Fruit fly (Drosophila melanogaster) whole organism, embryonic: ENCODE data around the gene wapl.

Source experiments
- Ada2b ChIP-seq: fragments of 200-800 bp; sonication (Bioruptor generic); IDR thresholded peaks from 2 replicates; pipeline ENCODE4 v1.3.6; 2022; ENCODE audit warnings: missing biosample characterization, missing genetic modification characterization
- Adf1 ChIP-seq: fragments of 200-800 bp; sonication (Bioruptor generic); IDR thresholded peaks from 2 replicates; pipeline ENCODE4 v1.3.6; 2022; ENCODE audit warnings: missing biosample characterization, missing genetic modification characterization
- B-H2 ChIP-seq: fragments of 200-800 bp; sonication (Bioruptor generic); optimal IDR thresholded peaks from 2 replicates; lab custom pipeline; 2018; ENCODE audit warnings: missing biosample characterization, mild to moderate bottlenecking, missing genetic modification characterization
- CG12659 ChIP-seq: fragments of 200-800 bp; sonication (Bioruptor generic); optimal IDR thresholded peaks from 3 replicates; lab custom pipeline; 2017; ENCODE audit warnings: mild to moderate bottlenecking, missing biosample characterization, missing genetic modification reagents, missing genetic modification characterization
- CG12769 ChIP-seq: fragments of 200-800 bp; sonication (Bioruptor generic); optimal IDR thresholded peaks from 2 replicates; lab custom pipeline; 2019; ENCODE audit warnings: missing biosample characterization, mild to moderate bottlenecking, missing genetic modification characterization, moderate library complexity
- CG14014 ChIP-seq: fragments of 200-800 bp; sonication (Bioruptor generic); IDR thresholded peaks from 2 replicates; pipeline ENCODE4 v1.3.6; 2022; ENCODE audit warnings: missing biosample characterization, missing genetic modification characterization
- CG15269 ChIP-seq: fragments of 200-800 bp; sonication (Bioruptor generic); optimal IDR thresholded peaks from 2 replicates; lab custom pipeline; 2018; ENCODE audit warnings: missing biosample characterization, mild to moderate bottlenecking, missing genetic modification characterization, moderate library complexity
- CG15514 ChIP-seq: fragments of 200-800 bp; sonication (Bioruptor generic); optimal IDR thresholded peaks from 3 replicates; lab custom pipeline; 2017; ENCODE audit warnings: missing biosample characterization, missing genetic modification characterization, mild to moderate bottlenecking, moderate library complexity, missing genetic modification reagents
- CG17612 ChIP-seq: fragments of 200-800 bp; sonication (Bioruptor generic); IDR thresholded peaks from 2 replicates; pipeline ENCODE4 v1.3.6; 2022; ENCODE audit warnings: missing biosample characterization, missing genetic modification characterization
- CG18011 ChIP-seq: fragments of 200-800 bp; sonication (Bioruptor generic); optimal IDR thresholded peaks from 2 replicates; lab custom pipeline; 2017; ENCODE audit warnings: missing biosample characterization, missing genetic modification characterization, mild to moderate bottlenecking, moderate library complexity, missing genotype
- CG2875 ChIP-seq: fragments of 200-800 bp; sonication (Bioruptor generic); optimal IDR thresholded peaks from 2 replicates; lab custom pipeline; 2017; ENCODE audit warnings: missing biosample characterization, mild to moderate bottlenecking, missing genetic modification characterization, missing genetic modification reagents
- CG3163 ChIP-seq: fragments of 200-800 bp; sonication (Bioruptor generic); optimal IDR thresholded peaks from 3 replicates; lab custom pipeline; 2016; ENCODE audit warnings: missing biosample characterization, missing genetic modification characterization
- CG32532 ChIP-seq: fragments of 200-800 bp; sonication (Bioruptor generic); IDR thresholded peaks from 2 replicates; pipeline ENCODE4 v1.3.6; 2022; ENCODE audit warnings: missing biosample characterization, missing genetic modification characterization
- CG3281 ChIP-seq: fragments of 200-800 bp; sonication (Bioruptor generic); optimal IDR thresholded peaks from 3 replicates; lab custom pipeline; 2017; ENCODE audit warnings: missing biosample characterization, mild to moderate bottlenecking, missing genetic modification characterization
- CG34376 ChIP-seq: fragments of 200-800 bp; sonication (Bioruptor generic); optimal IDR thresholded peaks from 2 replicates; lab custom pipeline; 2018; ENCODE audit warnings: missing biosample characterization, mild to moderate bottlenecking, missing genetic modification characterization
- CG3995 ChIP-seq: fragments of 200-800 bp; sonication (Bioruptor generic); optimal IDR thresholded peaks from 3 replicates; lab custom pipeline; 2016; ENCODE audit warnings: missing biosample characterization, missing genetic modification characterization
- CG42726 ChIP-seq: fragments of 200-800 bp; sonication (Bioruptor generic); IDR thresholded peaks from 2 replicates; pipeline ENCODE4 v1.3.6; 2022; ENCODE audit warnings: missing biosample characterization, missing genetic modification characterization; ENCODE audit not compliant: partially characterized antibody
- CG8281 ChIP-seq: fragments of 200-800 bp; sonication (Bioruptor generic); optimal IDR thresholded peaks from 2 replicates; lab custom pipeline; 2018; ENCODE audit warnings: missing biosample characterization, mild to moderate bottlenecking, missing genetic modification characterization, moderate library complexity
- CG8944 ChIP-seq: fragments of 200-800 bp; sonication (Bioruptor generic); optimal IDR thresholded peaks from 3 replicates; lab custom pipeline; 2016; ENCODE audit warnings: missing biosample characterization, missing genetic modification characterization
- Fer1 ChIP-seq: fragments of 200-800 bp; sonication (Bioruptor generic); optimal IDR thresholded peaks from 2 replicates; lab custom pipeline; 2017; ENCODE audit warnings: missing biosample characterization, mild to moderate bottlenecking, missing genetic modification characterization
- HLHmδ ChIP-seq: fragments of 200-800 bp; sonication (Bioruptor generic); optimal IDR thresholded peaks from 2 replicates; lab custom pipeline; 2018; ENCODE audit warnings: missing biosample characterization, mild to moderate bottlenecking, missing genetic modification characterization, moderate library complexity
- Hand ChIP-seq: fragments of 200-800 bp; sonication (Bioruptor generic); optimal IDR thresholded peaks from 2 replicates; lab custom pipeline; 2017; ENCODE audit warnings: mild to moderate bottlenecking, missing biosample characterization, missing genetic modification reagents, missing genetic modification characterization
- HmgZ ChIP-seq: fragments of 200-800 bp; sonication (Bioruptor generic); optimal IDR thresholded peaks from 2 replicates; lab custom pipeline; 2018; ENCODE audit warnings: missing biosample characterization, mild to moderate bottlenecking, missing genetic modification characterization
- Hmr ChIP-seq: fragments of 200-800 bp; sonication (Bioruptor generic); optimal IDR thresholded peaks from 3 replicates; lab custom pipeline; 2017; ENCODE audit warnings: mild to moderate bottlenecking, missing biosample characterization, missing genetic modification reagents, missing genetic modification characterization
- Hr78 ChIP-seq, 2 experiments: fragments of 200-800 bp in 1 of 2; fragments of >200 bp in 1 of 2; sonication (Bioruptor generic) in 1 of 2; optimal IDR thresholded peaks; 2 replicates each; lab custom pipeline; 2017 to 2019; ENCODE audit warnings: missing biosample characterization in 2 of 2, missing genetic modification characterization in 2 of 2, mild to moderate bottlenecking in 1 of 2, moderate library complexity in 1 of 2
- Myb ChIP-seq: fragments of 200-800 bp; sonication (Bioruptor generic); optimal IDR thresholded peaks from 2 replicates; lab custom pipeline; 2016; ENCODE audit warnings: missing biosample characterization, missing genetic modification characterization
- Optix ChIP-seq: fragments of 200-800 bp; sonication (Bioruptor generic); IDR thresholded peaks from 3 replicates; pipeline ENCODE4 v1.3.6; 2022; ENCODE audit warnings: missing biosample characterization, missing genetic modification characterization
- Pdp1 ChIP-seq, 2 experiments: fragments of 200-800 bp; sonication (Bioruptor generic); optimal IDR thresholded peaks; 3 replicates each; lab custom pipeline; 2016; ENCODE audit warnings: missing biosample characterization in 2 of 2, missing genetic modification characterization in 2 of 2, mild to moderate bottlenecking in 1 of 2, moderate library complexity in 1 of 2
- Sox100B ChIP-seq: fragments of 200-800 bp; sonication (Bioruptor generic); optimal IDR thresholded peaks from 3 replicates; lab custom pipeline; 2018; ENCODE audit warnings: missing biosample characterization, mild to moderate bottlenecking, missing genetic modification characterization
- chinmo ChIP-seq: fragments of 200-800 bp; sonication (Bioruptor generic); IDR thresholded peaks from 4 replicates; pipeline ENCODE4 v1.3.6; 2022; ENCODE audit warnings: missing biosample characterization, missing genetic modification characterization; ENCODE audit not compliant: partially characterized antibody
- da ChIP-seq: fragments of 200-800 bp; sonication (Bioruptor generic); optimal IDR thresholded peaks from 2 replicates; lab custom pipeline; 2016; ENCODE audit warnings: missing biosample characterization, missing genetic modification characterization
- dysf ChIP-seq: fragments of 200-800 bp; sonication (Bioruptor generic); IDR thresholded peaks from 3 replicates; pipeline ENCODE4 v1.3.6; 2022; ENCODE audit warnings: missing biosample characterization, missing genetic modification characterization
- gcm2 ChIP-seq: fragments of 200-800 bp; sonication (Bioruptor generic); optimal IDR thresholded peaks from 2 replicates; lab custom pipeline; 2016; ENCODE audit warnings: missing biosample characterization, missing genetic modification characterization
- grn ChIP-seq: fragments of 200-800 bp; sonication (Bioruptor generic); optimal IDR thresholded peaks from 3 replicates; lab custom pipeline; 2017; ENCODE audit warnings: missing biosample characterization, missing genetic modification characterization
- hth ChIP-seq: fragments of >200 bp; optimal IDR thresholded peaks from 2 replicates; lab custom pipeline; 2017; ENCODE audit warnings: inconsistent platforms
- lab ChIP-seq: fragments of 200-800 bp; sonication (Bioruptor generic); optimal IDR thresholded peaks from 3 replicates; lab custom pipeline; 2017; ENCODE audit warnings: missing biosample characterization, missing genetic modification characterization, mild to moderate bottlenecking, moderate library complexity, missing genetic modification reagents
- lmd ChIP-seq: fragments of 200-800 bp; sonication (Bioruptor generic); IDR thresholded peaks from 2 replicates; pipeline ENCODE4 v1.3.6; 2022; ENCODE audit warnings: missing biosample characterization, missing genetic modification characterization
- repo ChIP-seq: fragments of 200-800 bp; sonication (Bioruptor generic); optimal IDR thresholded peaks from 2 replicates; lab custom pipeline; 2016; ENCODE audit warnings: missing biosample characterization, missing genetic modification characterization
- row ChIP-seq: fragments of 200-800 bp; sonication (Bioruptor generic); IDR thresholded peaks from 3 replicates; pipeline ENCODE4 v1.3.6; 2022; ENCODE audit warnings: missing biosample characterization, missing genetic modification characterization
- sd ChIP-seq: fragments of 200-800 bp; sonication (Bioruptor generic); optimal IDR thresholded peaks from 3 replicates; lab custom pipeline; 2018; ENCODE audit warnings: missing biosample characterization, mild to moderate bottlenecking, missing genetic modification characterization, moderate library complexity
- sim ChIP-seq: fragments of 200-800 bp; sonication (Bioruptor generic); IDR thresholded peaks from 2 replicates; pipeline ENCODE4 v1.3.6; 2022; ENCODE audit warnings: missing biosample characterization, missing genetic modification characterization
- sisA ChIP-seq: fragments of 200-800 bp; sonication (Bioruptor generic); IDR thresholded peaks from 2 replicates; pipeline ENCODE4 v1.3.6; 2022; ENCODE audit warnings: missing biosample characterization, missing genetic modification characterization
- slbo ChIP-seq: fragments of 200-800 bp; sonication (Bioruptor generic); IDR thresholded peaks from 2 replicates; pipeline ENCODE4 v1.3.6; 2022; ENCODE audit warnings: missing biosample characterization, missing genetic modification characterization
- sr ChIP-seq: fragments of 200-800 bp; sonication (Bioruptor generic); IDR thresholded peaks from 3 replicates; pipeline ENCODE4 v1.3.6; 2022; ENCODE audit warnings: missing biosample characterization, missing genetic modification characterization
- tio ChIP-seq: fragments of 200-800 bp; sonication (Bioruptor generic); optimal IDR thresholded peaks from 2 replicates; lab custom pipeline; 2017; ENCODE audit warnings: missing biosample characterization, missing genetic modification characterization, inconsistent platforms
- wdn ChIP-seq: fragments of 200-800 bp; sonication (Bioruptor generic); IDR thresholded peaks from 2 replicates; pipeline ENCODE4 v1.3.6; 2022; ENCODE audit warnings: missing biosample characterization, missing genetic modification characterization

wapl gene

DNA sequence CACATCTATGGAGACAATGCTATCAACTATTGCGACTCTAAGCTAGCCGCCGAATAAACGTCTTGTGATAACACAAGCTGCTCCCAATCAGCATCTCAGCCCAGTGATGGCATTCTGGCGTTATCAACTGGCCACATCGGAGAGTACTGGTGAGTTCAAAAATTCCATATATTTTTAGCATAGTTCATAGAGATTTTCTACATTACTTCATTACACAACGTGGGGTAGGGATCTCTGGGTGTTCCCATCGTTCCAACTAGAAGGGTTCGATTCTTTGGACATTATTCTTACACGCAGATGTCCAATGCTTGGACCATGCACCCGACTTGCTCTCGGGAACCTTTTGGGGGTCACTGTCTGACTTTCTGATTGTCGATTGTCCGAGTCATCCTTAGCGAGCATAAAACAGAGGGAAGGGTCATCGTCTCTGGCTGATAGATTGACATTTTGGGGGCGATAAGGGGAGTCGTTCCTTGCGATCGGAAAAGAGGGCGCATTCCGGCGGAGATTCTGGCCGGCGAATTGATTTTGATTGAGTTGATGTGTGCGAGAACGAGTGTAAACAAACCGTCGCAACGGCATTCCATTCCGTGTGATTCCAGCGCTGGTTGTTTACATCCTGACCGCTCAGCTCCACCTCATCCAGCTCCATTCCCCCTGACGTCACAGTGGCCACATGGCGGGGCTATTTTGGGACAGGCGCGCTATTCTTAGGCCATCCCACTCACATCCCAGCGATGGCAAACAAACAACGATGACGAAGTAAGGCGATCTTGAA lies 3.5 kb upstream of the wapl start, which contains the start of the genes Cyp4d1 and CG3630:
TSS of gene Cyp4d1 (minus strand) at position 51 of the 778 bp plus-strand sequence.
TSS of gene CG3630 (plus strand) at position 67 of the 778 bp plus-strand sequence.
- TF ChIP-seq Sox100B (GFP tag; lab: Kevin White, UChicago) (no peak), CG12769 (tag; lab: Kevin White, UChicago) (peak; percentile 86), CG18011 (GFP tag; lab: Kevin White, UChicago) (no peak), Optix (GFP tag; lab: Robert Waterston, UW) (no peak), sr (GFP tag; lab: Robert Waterston, UW) (0 out of 3 replicates have a peak, but pooled peaks have one; percentile 11), chinmo (GFP tag; lab: Robert Waterston, UW) (0 out of 4 replicates have a peak, but pooled peaks have one; percentile 11), CG34376 (GFP tag; lab: Kevin White, UChicago) (peak; percentile 12), lmd (GFP tag; lab: Robert Waterston, UW) (no peak), sd (tag; lab: Kevin White, UChicago) (peak; percentile 77), CG42726 (GFP tag; lab: Robert Waterston, UW) (no peak), tio (GFP tag; lab: Kevin White, UChicago) (no peak), Hr78 (GFP tag; optimal IDR thresholded peaks at IDR 0.05; lab: Kevin White, UChicago) (peak in 1 of 2 experiments; percentile 14), CG14014 (no peak), Pdp1 (GFP tag; optimal IDR thresholded peaks at IDR 0.05; lab: Kevin White, UChicago) (peak in 1 of 2 experiments; percentile 56), Hand (GFP tag; lab: Kevin White, UChicago) (no peak), CG2875 (GFP tag; lab: Kevin White, UChicago) (no peak)

DNA sequence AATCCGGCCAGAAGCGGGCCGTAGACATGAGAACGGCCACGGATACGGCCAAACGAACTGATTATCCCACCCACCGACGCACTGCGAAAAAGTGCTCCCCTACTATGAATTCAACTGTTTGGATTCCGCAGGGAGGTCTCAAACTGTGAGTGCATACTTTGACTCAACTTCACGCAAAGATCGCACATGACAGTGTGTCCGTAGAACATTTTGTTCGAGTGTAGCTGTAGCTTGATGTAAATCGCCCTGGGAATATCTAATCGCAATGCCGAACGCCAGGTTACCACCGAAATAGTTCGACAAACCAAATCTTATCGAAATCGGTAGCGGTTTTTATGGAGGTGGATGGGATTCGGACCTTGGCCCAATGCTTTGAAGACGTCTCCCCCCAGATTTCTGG lies 2.2 kb upstream of the wapl start:
- TF ChIP-seq dysf (GFP tag; lab: Robert Waterston, UW) (no peak), CG3281 (GFP tag; lab: Kevin White, UChicago) (peak; percentile 16), sim (GFP tag; lab: Robert Waterston, UW) (no peak), gcm2 (GFP tag; lab: Kevin White, UChicago) (no peak), CG17612 (GFP tag; lab: Robert Waterston, UW) (no peak), B-H2 (no peak), CG12769 (tag; lab: Kevin White, UChicago) (peak; percentile 66), CG8281 (tag; lab: Kevin White, UChicago) (no peak), hth (lab: Kevin White, UChicago) (no peak), HmgZ (tag; lab: Kevin White, UChicago) (peak; percentile 66), CG32532 (GFP tag; lab: Robert Waterston, UW) (peak; percentile 37; the same call in 1 of the 2 replicates), wdn (GFP tag; lab: Robert Waterston, UW) (no peak), row (GFP tag; lab: Robert Waterston, UW) (peak; percentile 78), grn (peak; percentile 85), CG15514 (peak; percentile 30), CG14014 (peak; percentile 30; the same call in 1 of the 2 replicates), repo (GFP tag; lab: Kevin White, UChicago) (no peak), CG8944 (GFP tag; lab: Kevin White, UChicago) (no peak), Myb (GFP tag; lab: Kevin White, UChicago) (no peak), slbo (peak; percentile 52; the same call in 1 of the 2 replicates), Ada2b (0 out of 2 replicates have a peak, but pooled peaks have one; percentile 10), Hmr (GFP tag; lab: Kevin White, UChicago) (peak; percentile 44), HLHmδ (GFP tag; lab: Kevin White, UChicago) (no peak), lab (GFP tag; lab: Kevin White, UChicago) (peak; percentile 60), CG3995 (no peak), da (GFP tag; lab: Kevin White, UChicago) (no peak), CG12659 (GFP tag; lab: Kevin White, UChicago) (no peak), CG15269 (tag; lab: Kevin White, UChicago) (peak; percentile 46), sisA (no peak), Adf1 (no peak), CG3163 (GFP tag; lab: Kevin White, UChicago) (no peak), Fer1 (GFP tag; lab: Kevin White, UChicago) (peak; percentile 52)
